Worm (Caenorhabditis elegans) whole organism, dauer: Measurements from ENCODE around the gene mai-2.
"Not testable (repeated sequence)": the region's sequence is repeated elsewhere in the genome, so short reads cannot be mapped to it uniquely, and the experiment has no call there.

Experiments used
- unc-62 ChIP-seq: sonication (generic microtip); optimal IDR thresholded peaks from 2 replicates; lab custom pipeline; 2017; ENCODE audit warnings: missing biosample characterization, missing genetic modification reagents, missing genetic modification characterization

The mai-2 gene

ce11 chrIV:3428434-3428950 lies 42.8 kb downstream of the mai-2 start, which contains the start of the genes C04C3.9 and srz-60:
C04C3.9 (minus strand) TSS chrIV:3428534.
srz-60 (plus strand) TSS chrIV:3428900.
- no peak for TF ChIP-seq unc-62 (GFP tag; lab: Kevin White, UChicago)

DNA sequence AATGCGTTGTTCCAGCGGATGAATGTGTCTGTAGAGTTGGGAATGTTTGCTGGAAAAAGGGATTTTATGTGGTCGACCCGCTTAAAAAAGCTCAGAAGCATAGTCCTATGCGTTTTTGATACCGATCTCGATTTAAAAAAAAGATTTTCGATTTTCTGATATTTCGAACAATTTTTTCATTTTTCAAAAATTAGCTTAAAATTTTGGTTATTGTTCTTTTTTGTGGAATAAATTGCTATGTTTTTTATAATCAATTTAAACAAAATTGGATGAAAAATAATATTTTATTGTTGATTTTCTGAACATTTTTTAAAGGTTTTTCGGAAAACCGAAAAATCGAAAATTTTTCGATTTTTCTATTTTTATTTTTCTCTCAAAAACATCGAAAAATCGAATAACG lies 47.7 kb downstream of the mai-2 start, which contains the start of gene C04C3.7:
TSS of gene C04C3.7 (minus strand) at position 101 of the 400 bp plus-strand sequence.
- not testable (repeated sequence) for TF ChIP-seq unc-62 (GFP tag; lab: Kevin White, UChicago)

DNA sequence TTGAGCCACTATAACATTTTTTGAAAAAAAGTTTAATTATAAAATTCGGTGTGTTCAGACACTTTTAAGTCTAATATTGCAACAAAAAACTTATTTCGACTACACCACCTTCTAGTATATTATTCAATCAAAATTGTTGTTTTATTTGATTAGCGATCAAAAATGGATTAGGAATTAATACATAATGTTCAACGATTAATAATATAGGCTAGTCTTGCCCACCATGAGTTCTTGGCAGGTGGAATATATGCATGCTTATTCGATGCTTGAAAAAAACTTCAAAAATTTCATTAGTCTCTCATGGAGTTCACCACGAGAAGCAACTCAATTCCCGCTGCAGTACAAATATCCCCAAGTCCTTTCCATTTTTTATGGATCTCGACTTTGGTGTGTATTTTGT lies 50.3 kb downstream of the mai-2 start, which contains the start of gene srz-32:
TSS of gene srz-32 (plus strand) at position 301 of the 400 bp plus-strand sequence.
- no peak for TF ChIP-seq unc-62 (GFP tag; lab: Kevin White, UChicago)
